Fruit fly (Drosophila melanogaster) whole organism, embryonic: ENCODE measurements around the gene CG14357.
A peak's percentile ranks its signal among the peaks of the same experiment; 100 is the strongest.

Experiments
- Adf1 ChIP-seq: fragments of 200-800 bp; sonication (Bioruptor generic); IDR thresholded peaks from 2 replicates; pipeline ENCODE4 v1.3.6; 2022; ENCODE audit warnings: missing biosample characterization, missing genetic modification characterization
- CG10959 ChIP-seq: fragments of 200-800 bp; sonication (Bioruptor generic); IDR thresholded peaks from 2 replicates; pipeline ENCODE4 v1.3.6; 2022; ENCODE audit warnings: missing biosample characterization, missing genetic modification characterization
- CG11085 ChIP-seq: fragments of 200-800 bp; sonication (Bioruptor generic); IDR thresholded peaks from 2 replicates; pipeline ENCODE4 v1.3.6; 2022; ENCODE audit warnings: missing biosample characterization, missing genetic modification characterization
- CG12236 ChIP-seq: fragments of 200-800 bp; sonication (Bioruptor generic); optimal IDR thresholded peaks from 2 replicates; lab custom pipeline; 2016; ENCODE audit warnings: missing biosample characterization, missing genetic modification characterization
- CG14441 ChIP-seq: fragments of 200-800 bp; sonication (Bioruptor generic); IDR thresholded peaks from 2 replicates; pipeline ENCODE4 v1.3.6; 2022; ENCODE audit warnings: missing biosample characterization, missing genetic modification characterization
- CG18619 ChIP-seq: fragments of 200-800 bp; sonication (Bioruptor generic); optimal IDR thresholded peaks from 3 replicates; lab custom pipeline; 2017; ENCODE audit warnings: missing biosample characterization, mild to moderate bottlenecking, missing genetic modification characterization
- CG2678 ChIP-seq: fragments of 200-800 bp; sonication (Bioruptor generic); optimal IDR thresholded peaks from 3 replicates; lab custom pipeline; 2019; ENCODE audit warnings: missing biosample characterization, mild to moderate bottlenecking, missing genetic modification characterization, moderate library complexity
- CG2875 ChIP-seq: fragments of 200-800 bp; sonication (Bioruptor generic); optimal IDR thresholded peaks from 2 replicates; lab custom pipeline; 2017; ENCODE audit warnings: missing biosample characterization, mild to moderate bottlenecking, missing genetic modification characterization, missing genetic modification reagents
- CG31388 ChIP-seq: fragments of 200-800 bp; sonication (Bioruptor generic); optimal IDR thresholded peaks from 2 replicates; lab custom pipeline; 2016; ENCODE audit warnings: missing biosample characterization, missing genetic modification characterization
- CG3995 ChIP-seq: fragments of 200-800 bp; sonication (Bioruptor generic); optimal IDR thresholded peaks from 3 replicates; lab custom pipeline; 2016; ENCODE audit warnings: missing biosample characterization, missing genetic modification characterization
- CG4404 ChIP-seq: fragments of 200-800 bp; sonication (Bioruptor generic); IDR thresholded peaks from 2 replicates; pipeline ENCODE4 v1.3.6; 2022; ENCODE audit warnings: missing biosample characterization, missing genetic modification characterization
- CG5245 ChIP-seq: fragments of 200-800 bp; sonication (Bioruptor generic); optimal IDR thresholded peaks from 3 replicates; lab custom pipeline; 2016; ENCODE audit warnings: missing biosample characterization, missing genetic modification characterization
- CG6854 ChIP-seq: fragments of 200-800 bp; sonication (Bioruptor generic); optimal IDR thresholded peaks from 3 replicates; lab custom pipeline; 2017; ENCODE audit warnings: missing biosample characterization, mild to moderate bottlenecking, missing genetic modification characterization
- CG7839 ChIP-seq: fragments of 200-800 bp; sonication (Bioruptor generic); optimal IDR thresholded peaks from 3 replicates; lab custom pipeline; 2018; ENCODE audit warnings: missing biosample characterization, mild to moderate bottlenecking, missing genetic modification characterization, moderate library complexity
- CG7928 ChIP-seq: fragments of 200-800 bp; sonication (Bioruptor generic); optimal IDR thresholded peaks from 2 replicates; lab custom pipeline; 2017; ENCODE audit warnings: missing biosample characterization, mild to moderate bottlenecking, missing genetic modification characterization
- CG8281 ChIP-seq: fragments of 200-800 bp; sonication (Bioruptor generic); optimal IDR thresholded peaks from 2 replicates; lab custom pipeline; 2018; ENCODE audit warnings: missing biosample characterization, mild to moderate bottlenecking, missing genetic modification characterization, moderate library complexity
- CG9215 ChIP-seq: fragments of 200-800 bp; sonication (Bioruptor generic); IDR thresholded peaks from 2 replicates; pipeline ENCODE4 v1.3.6; 2022; ENCODE audit warnings: missing biosample characterization, missing genetic modification characterization
- CTCF ChIP-seq: fragments of 200-800 bp; sonication (Bioruptor generic); optimal IDR thresholded peaks from 2 replicates; lab custom pipeline; 2017; ENCODE audit warnings: missing biosample characterization, mild to moderate bottlenecking, missing genetic modification characterization, moderate library complexity
- Dbx ChIP-seq: fragments of 200-800 bp; sonication (Bioruptor generic); IDR thresholded peaks from 3 replicates; pipeline ENCODE4 v1.3.6; 2022; ENCODE audit warnings: missing biosample characterization, missing genetic modification characterization
- Fer2 ChIP-seq: fragments of 200-800 bp; sonication (Bioruptor generic); optimal IDR thresholded peaks from 2 replicates; lab custom pipeline; 2018; ENCODE audit warnings: missing biosample characterization, mild to moderate bottlenecking, missing genetic modification characterization, moderate library complexity
- H15 ChIP-seq: fragments of 200-800 bp; sonication (Bioruptor generic); IDR thresholded peaks from 3 replicates; pipeline ENCODE4 v1.3.6; 2022; ENCODE audit warnings: missing biosample characterization, missing genetic modification characterization
- HLH4C ChIP-seq: fragments of 200-800 bp; sonication (Bioruptor generic); IDR thresholded peaks from 3 replicates; pipeline ENCODE4 v1.3.6; 2022; ENCODE audit warnings: missing biosample characterization, missing genetic modification characterization; ENCODE audit not compliant: partially characterized antibody
- Lhr ChIP-seq: fragments of 200-800 bp; sonication (Bioruptor generic); optimal IDR thresholded peaks from 3 replicates; lab custom pipeline; 2017; ENCODE audit warnings: mild to moderate bottlenecking, missing biosample characterization, missing genetic modification reagents, missing genetic modification characterization
- MBD-R2 ChIP-seq: fragments of 200-800 bp; sonication (Bioruptor generic); IDR thresholded peaks from 2 replicates; pipeline ENCODE4 v1.3.6; 2022; ENCODE audit warnings: missing biosample characterization, missing genetic modification characterization
- Neu2 ChIP-seq: fragments of 200-800 bp; sonication (Bioruptor generic); optimal IDR thresholded peaks from 3 replicates; lab custom pipeline; 2016; ENCODE audit warnings: missing biosample characterization, missing genetic modification characterization, borderline replicate concordance
- Nf-YA ChIP-seq: fragments of 200-800 bp; sonication (Bioruptor generic); IDR thresholded peaks from 2 replicates; pipeline ENCODE4 v1.3.6; 2022; ENCODE audit warnings: missing biosample characterization, missing genetic modification characterization
- Oli ChIP-seq: fragments of 200-800 bp; sonication (Bioruptor generic); optimal IDR thresholded peaks from 2 replicates; lab custom pipeline; 2018; ENCODE audit warnings: missing biosample characterization, mild to moderate bottlenecking, missing genetic modification characterization, moderate library complexity
- Pdp1 ChIP-seq, 2 experiments: fragments of 200-800 bp; sonication (Bioruptor generic); optimal IDR thresholded peaks; 3 replicates each; lab custom pipeline; 2016; ENCODE audit warnings: missing biosample characterization in 2 of 2, missing genetic modification characterization in 2 of 2, mild to moderate bottlenecking in 1 of 2, moderate library complexity in 1 of 2
- Sry-β ChIP-seq: fragments of 200-800 bp; sonication (Bioruptor generic); optimal IDR thresholded peaks from 2 replicates; lab custom pipeline; 2018; ENCODE audit warnings: missing biosample characterization, mild to moderate bottlenecking, missing genetic modification characterization, moderate library complexity
- Trl ChIP-seq, 3 experiments: fragments of >200 bp in 2 of 3; fragments of 200-800 bp in 1 of 3; sonication (Bioruptor generic) in 1 of 3; optimal IDR thresholded peaks; 2 replicates in 1 of 3; 3 replicates in 2 of 3; lab custom pipeline; 2016 to 2017; ENCODE audit warnings: missing biosample characterization in 1 of 3, missing genetic modification characterization in 1 of 3
- bcd ChIP-seq: fragments of 200-800 bp; sonication (Bioruptor generic); optimal IDR thresholded peaks from 2 replicates; lab custom pipeline; 2017; ENCODE audit warnings: missing biosample characterization, mild to moderate bottlenecking, missing genetic modification characterization
- chinmo ChIP-seq: fragments of 200-800 bp; sonication (Bioruptor generic); IDR thresholded peaks from 4 replicates; pipeline ENCODE4 v1.3.6; 2022; ENCODE audit warnings: missing biosample characterization, missing genetic modification characterization; ENCODE audit not compliant: partially characterized antibody
- dmrt99B ChIP-seq: fragments of 200-800 bp; sonication (Bioruptor generic); optimal IDR thresholded peaks from 2 replicates; lab custom pipeline; 2018; ENCODE audit warnings: missing biosample characterization, mild to moderate bottlenecking, missing genetic modification characterization, moderate library complexity
- dysf ChIP-seq: fragments of 200-800 bp; sonication (Bioruptor generic); IDR thresholded peaks from 3 replicates; pipeline ENCODE4 v1.3.6; 2022; ENCODE audit warnings: missing biosample characterization, missing genetic modification characterization
- ewg ChIP-seq: fragments of 200-800 bp; sonication (Bioruptor generic); optimal IDR thresholded peaks from 3 replicates; lab custom pipeline; 2017; ENCODE audit warnings: mild to moderate bottlenecking, missing biosample characterization, missing genetic modification reagents, missing genetic modification characterization
- gcm ChIP-seq: fragments of 200-800 bp; sonication (Bioruptor generic); optimal IDR thresholded peaks from 2 replicates; lab custom pipeline; 2019; ENCODE audit warnings: missing biosample characterization, mild to moderate bottlenecking, missing genetic modification characterization, moderate library complexity
- lov ChIP-seq, 2 experiments: fragments of 200-800 bp in 1 of 2; fragments of >200 bp in 1 of 2; sonication (Bioruptor generic) in 1 of 2; IDR thresholded peaks in 1 of 2; optimal IDR thresholded peaks in 1 of 2; 2 replicates in 1 of 2; 3 replicates in 1 of 2; pipeline versions ENCODE4 v1.3.6 to Lab custom; 2017 to 2022; ENCODE audit warnings: missing biosample characterization in 1 of 2, missing genetic modification characterization in 1 of 2
- mam ChIP-seq: fragments of 200-800 bp; sonication (Bioruptor generic); optimal IDR thresholded peaks from 3 replicates; lab custom pipeline; 2016; ENCODE audit warnings: missing biosample characterization, missing genetic modification characterization
- nerfin-2 ChIP-seq: fragments of 200-800 bp; sonication (Bioruptor generic); IDR thresholded peaks from 2 replicates; pipeline ENCODE4 v1.3.6; 2022; ENCODE audit warnings: missing biosample characterization, missing genetic modification characterization; ENCODE audit not compliant: partially characterized antibody
- nmo ChIP-seq: fragments of 200-800 bp; sonication (Bioruptor generic); optimal IDR thresholded peaks from 2 replicates; lab custom pipeline; 2018; ENCODE audit warnings: missing biosample characterization, mild to moderate bottlenecking, missing genetic modification characterization, moderate library complexity
- pho ChIP-seq: fragments of 200-800 bp; sonication (Bioruptor generic); optimal IDR thresholded peaks from 2 replicates; lab custom pipeline; 2016; ENCODE audit warnings: missing biosample characterization, missing genetic modification characterization
- sd ChIP-seq: fragments of 200-800 bp; sonication (Bioruptor generic); optimal IDR thresholded peaks from 3 replicates; lab custom pipeline; 2018; ENCODE audit warnings: missing biosample characterization, mild to moderate bottlenecking, missing genetic modification characterization, moderate library complexity
- sens ChIP-seq: fragments of 200-800 bp; sonication (Bioruptor generic); peaks from one replicate; lab custom pipeline; 2016; ENCODE audit warnings: missing biosample characterization, missing genetic modification characterization
- sima ChIP-seq: fragments of 200-800 bp; sonication (Bioruptor generic); optimal IDR thresholded peaks from 2 replicates; lab custom pipeline; 2016; ENCODE audit warnings: missing biosample characterization, missing genetic modification characterization
- slbo ChIP-seq: fragments of 200-800 bp; sonication (Bioruptor generic); IDR thresholded peaks from 2 replicates; pipeline ENCODE4 v1.3.6; 2022; ENCODE audit warnings: missing biosample characterization, missing genetic modification characterization
- ssp ChIP-seq: fragments of 200-800 bp; sonication (Bioruptor generic); IDR thresholded peaks from 2 replicates; pipeline ENCODE4 v1.3.6; 2022; ENCODE audit warnings: missing biosample characterization, missing genetic modification characterization
- trem ChIP-seq: fragments of 200-800 bp; optimal IDR thresholded peaks from 3 replicates; lab custom pipeline; 2019; ENCODE audit warnings: missing biosample characterization, mild to moderate bottlenecking, missing genetic modification characterization, moderate library complexity
- zen ChIP-seq: fragments of 200-800 bp; sonication (Bioruptor generic); optimal IDR thresholded peaks from 3 replicates; lab custom pipeline; 2018; ENCODE audit warnings: missing biosample characterization, mild to moderate bottlenecking, missing genetic modification characterization, moderate library complexity

Gene CG14357

DNA sequence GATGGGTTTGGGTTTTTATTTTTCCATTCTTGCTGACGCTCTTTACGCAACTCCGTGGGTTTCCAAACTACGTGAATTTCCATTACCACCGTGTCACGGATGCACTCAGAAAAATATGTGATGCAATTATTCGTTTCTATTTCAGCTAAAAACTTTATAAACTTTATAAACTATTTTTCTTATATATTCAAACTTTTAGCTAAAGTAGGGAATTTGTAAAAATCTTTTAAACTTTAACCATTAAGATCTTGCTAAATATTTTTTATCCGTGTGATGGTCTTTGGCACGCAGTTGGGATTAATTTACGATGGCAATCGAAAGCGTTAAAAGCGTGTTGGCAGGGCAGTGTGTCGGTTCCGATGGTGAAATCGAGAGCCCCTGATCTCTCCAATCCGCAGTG lies 16.5 kb downstream of the CG14357 start (continued):
- no peak for TF ChIP-seq pho (GFP tag; lab: Kevin White, UChicago)
- TF ChIP-seq Fer2: no peak
- TF ChIP-seq sens: peak; percentile 85
- TF ChIP-seq bcd (GFP tag; lab: Kevin White, UChicago): no peak
- peak; percentile 24 for TF ChIP-seq CG5245
- TF ChIP-seq sd (tag; lab: Kevin White, UChicago): no peak
- no peak for TF ChIP-seq CG4404 (GFP tag; lab: Robert Waterston, UW)
- TF ChIP-seq nmo (GFP tag; lab: Kevin White, UChicago): peak; percentile 52
- TF ChIP-seq Nf-YA (GFP tag; lab: Robert Waterston, UW): no peak; the same call in 1 of the 2 replicates
- TF ChIP-seq CG7839 (tag; lab: Kevin White, UChicago): peak; percentile 54
- TF ChIP-seq trem: peak; percentile 24
- TF ChIP-seq CG18619 (GFP tag; lab: Kevin White, UChicago): peak; percentile 42
- TF ChIP-seq CG10959 (GFP tag; lab: Robert Waterston, UW): no peak
- TF ChIP-seq zen (tag; lab: Kevin White, UChicago): no peak
- peak; percentile 38 for TF ChIP-seq CG14441
- peak; percentile 78 for TF ChIP-seq dmrt99B (tag; lab: Kevin White, UChicago)
- TF ChIP-seq CG12236 (GFP tag; lab: Kevin White, UChicago): no peak
- TF ChIP-seq CG11085 (GFP tag; lab: Robert Waterston, UW): no peak
- peak; percentile 68 for TF ChIP-seq slbo (GFP tag; lab: Robert Waterston, UW)
- peak; percentile 30 for TF ChIP-seq gcm
- TF ChIP-seq chinmo (GFP tag; lab: Robert Waterston, UW): no peak
- TF ChIP-seq CG6854 (GFP tag; lab: Kevin White, UChicago): peak; percentile 37
- TF ChIP-seq dysf (GFP tag; lab: Robert Waterston, UW): peak; percentile 74
- peak; percentile 46; the same call in 1 of the 2 replicates for TF ChIP-seq ssp (GFP tag; lab: Robert Waterston, UW)

dm6 chr3R:14088887-14089567 lies 22.9 kb downstream of the CG14357 start, which contains the start of gene Npc2b:
Gene Npc2b, plus strand, starts transcription at chr3R:14089517.
- TF ChIP-seq Sry-β (GFP tag; lab: Kevin White, UChicago): no peak
- no peak for TF ChIP-seq Neu2 (GFP tag; lab: Kevin White, UChicago)
- TF ChIP-seq Adf1: peak; percentile 7; the same call in 1 of the 2 replicates
- TF ChIP-seq CG9215 (GFP tag; lab: Robert Waterston, UW): no peak
- TF ChIP-seq H15: 0 out of 3 replicates have a peak, but pooled peaks have one; percentile 36
- TF ChIP-seq ewg (GFP tag; lab: Kevin White, UChicago): peak; percentile 12
- peak; percentile 16 for TF ChIP-seq CG2875 (GFP tag; lab: Kevin White, UChicago)
- TF ChIP-seq mam: peak; percentile 65
- TF ChIP-seq Lhr (GFP tag; lab: Kevin White, UChicago): peak; percentile 56
- TF ChIP-seq MBD-R2 (GFP tag; lab: Robert Waterston, UW): no peak
- TF ChIP-seq Oli (tag; lab: Kevin White, UChicago): peak; percentile 27
- TF ChIP-seq lov (optimal IDR thresholded peaks at IDR 0.05; lab: Kevin White, UChicago): no peak
- 0 out of 3 replicates have a peak, but pooled peaks have one; percentile 3 for TF ChIP-seq lov (GFP tag; IDR thresholded peaks at IDR 0.05; lab: Robert Waterston, UW)
- TF ChIP-seq Trl (optimal IDR thresholded peaks at IDR 0.05; lab: Kevin White, UChicago): no peak
- peak; percentile 66 for TF ChIP-seq Trl (GFP tag; optimal IDR thresholded peaks at IDR 0.05; lab: Kevin White, UChicago)
- TF ChIP-seq CTCF (GFP tag; lab: Kevin White, UChicago): peak; percentile 99
- peak; percentile 32 for TF ChIP-seq CG2678 (tag; lab: Kevin White, UChicago)
- TF ChIP-seq trem: peak; percentile 22
- TF ChIP-seq ssp (GFP tag; lab: Robert Waterston, UW): no peak
- TF ChIP-seq CG31388 (GFP tag; lab: Kevin White, UChicago): peak; percentile 18
- TF ChIP-seq sima (GFP tag; lab: Kevin White, UChicago): no peak
- TF ChIP-seq Dbx (GFP tag; lab: Robert Waterston, UW): peak; percentile 81
- peak; percentile 54 to 86 for TF ChIP-seq Pdp1 (GFP tag; optimal IDR thresholded peaks at IDR 0.05; lab: Kevin White, UChicago)
- no peak for TF ChIP-seq CG3995
- no peak for TF ChIP-seq CG7928
- no peak for TF ChIP-seq nerfin-2 (GFP tag; lab: Robert Waterston, UW)
- no peak for TF ChIP-seq HLH4C (GFP tag; lab: Robert Waterston, UW)
- TF ChIP-seq CG8281 (tag; lab: Kevin White, UChicago): no peak
